Fruit fly (Drosophila melanogaster): Measurements from ENCODE around the gene CG17294.

dm6 chr2L:8370364-8371326 is 6.2 kb upstream of the CG17294 start, which contains the start of gene CG17292:
- TF ChIP-seq EcR (GFP tag; optimal IDR thresholded peaks at IDR 0.05) (no peak), usp (GFP tag; optimal IDR thresholded peaks at IDR 0.05) (no peak), CG8478 (optimal IDR thresholded peaks at IDR 0.05) (no peak), psq (optimal IDR thresholded peaks at IDR 0.05) (no peak), Dll (optimal IDR thresholded peaks at IDR 0.05) (no peak)

Data from whole organism.